Fruit fly (Drosophila melanogaster): ENCODE measurements around the gene JMJD7.

dm6 chr3L:13488129-13488876 is 38.2 kb upstream of the JMJD7 start:
- TF ChIP-seq CTCF (optimal IDR thresholded peaks at IDR 0.05), result no peak
- no peak for TF ChIP-seq CG8478 (optimal IDR thresholded peaks at IDR 0.05)
